Worm (Caenorhabditis elegans) whole organism, L4/young adult: Measurements from ENCODE around the gene C27A2.12.

Source experiments
- dao-5 ChIP-seq: sonication (generic microtip); optimal IDR thresholded peaks from 2 replicates; lab custom pipeline; 2016; ENCODE audit warnings: missing genotype, missing genetic modification characterization, moderate library complexity, missing compliant biosample characterization
- him-1 ChIP-seq: sonication (generic microtip); optimal IDR thresholded peaks from 2 replicates; lab custom pipeline; 2016; ENCODE audit warnings: missing genotype, missing genetic modification reagents, missing genetic modification characterization, missing compliant biosample characterization

DNA sequence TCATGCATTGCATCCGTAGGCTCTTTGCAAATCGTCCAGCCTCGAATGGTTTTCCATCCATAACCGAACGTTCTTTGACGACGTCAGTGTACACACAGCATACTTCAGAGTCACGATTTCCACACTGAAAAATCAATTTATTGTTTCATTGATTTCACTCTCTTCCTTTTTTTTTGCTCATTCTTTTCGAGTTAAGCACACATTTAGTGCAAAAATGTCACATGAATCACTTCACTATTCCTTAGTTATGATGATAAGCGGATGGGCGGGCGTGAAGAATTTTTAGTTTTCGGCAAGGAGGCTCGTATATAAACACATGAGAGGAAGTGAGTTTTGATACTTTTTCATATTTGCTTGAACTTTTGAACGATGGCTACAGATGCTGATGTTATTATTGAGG is 27.5 kb upstream of the C27A2.12 start, which contains the start of gene txt-9:
- no peak for TF ChIP-seq dao-5 (tag; lab: Kevin White, UChicago)
- TF ChIP-seq him-1 (tag; lab: Kevin White, UChicago) = no peak
